Fruit fly (Drosophila melanogaster) whole organism, pupa: Measurements from ENCODE around the gene CG31128.

ENCODE experiments used
- CG10348 ChIP-seq: fragments of 200-800 bp; sonication (Bioruptor generic); IDR thresholded peaks from 2 replicates; pipeline ENCODE4 v1.3.6; 2022; ENCODE audit warnings: missing biosample characterization, missing genetic modification characterization
- CG12605 ChIP-seq: fragments of 200-800 bp; sonication (Bioruptor generic); IDR thresholded peaks from 2 replicates; pipeline ENCODE4 v1.3.6; 2022; ENCODE audit warnings: missing biosample characterization, missing genetic modification characterization
- CG13204 ChIP-seq: fragments of 200-800 bp; sonication (Bioruptor generic); optimal IDR thresholded peaks from 2 replicates; lab custom pipeline; 2018; ENCODE audit warnings: missing biosample characterization, mild to moderate bottlenecking, missing genetic modification characterization, moderate library complexity
- CG14655 ChIP-seq: fragments of 200-800 bp; sonication (Bioruptor generic); optimal IDR thresholded peaks from 3 replicates; lab custom pipeline; 2017; ENCODE audit warnings: mild to moderate bottlenecking, missing biosample characterization, missing genetic modification reagents, missing genetic modification characterization
- CG15710 ChIP-seq: fragments of 200-800 bp; sonication (Bioruptor generic); optimal IDR thresholded peaks from 2 replicates; lab custom pipeline; 2018; ENCODE audit warnings: missing biosample characterization, mild to moderate bottlenecking, missing genetic modification characterization, moderate library complexity
- CG17806 ChIP-seq: fragments of 200-800 bp; sonication (Bioruptor generic); optimal IDR thresholded peaks from 2 replicates; lab custom pipeline; 2018; ENCODE audit warnings: missing biosample characterization, mild to moderate bottlenecking, missing genetic modification characterization, moderate library complexity
- CG32121 ChIP-seq: fragments of 200-800 bp; sonication (Bioruptor generic); IDR thresholded peaks from 2 replicates; pipeline ENCODE4 v1.3.6; 2022; ENCODE audit warnings: missing biosample characterization, missing genetic modification characterization
- CG34367 ChIP-seq: fragments of 200-800 bp; sonication (Bioruptor generic); optimal IDR thresholded peaks from 2 replicates; lab custom pipeline; 2018; ENCODE audit warnings: missing biosample characterization, mild to moderate bottlenecking, missing genetic modification characterization
- CG4496 ChIP-seq: fragments of 200-800 bp; sonication (Bioruptor generic); IDR thresholded peaks from 3 replicates; pipeline ENCODE4 v1.3.6; 2022; ENCODE audit warnings: missing biosample characterization, missing genetic modification characterization
- CG8159 ChIP-seq: fragments of 200-800 bp; sonication (Bioruptor generic); optimal IDR thresholded peaks from 3 replicates; lab custom pipeline; 2018; ENCODE audit warnings: missing biosample characterization, mild to moderate bottlenecking, missing genetic modification characterization, moderate library complexity
- CG8301 ChIP-seq: fragments of 200-800 bp; sonication (Bioruptor generic); optimal IDR thresholded peaks from 2 replicates; lab custom pipeline; 2018; ENCODE audit warnings: missing biosample characterization, mild to moderate bottlenecking, missing genetic modification characterization
- CG9948 ChIP-seq: fragments of 200-800 bp; sonication (Bioruptor generic); optimal IDR thresholded peaks from 2 replicates; lab custom pipeline; 2018; ENCODE audit warnings: missing biosample characterization, mild to moderate bottlenecking, missing genetic modification characterization, moderate library complexity
- D1 ChIP-seq: fragments of 200-800 bp; sonication (Bioruptor generic); optimal IDR thresholded peaks from 2 replicates; lab custom pipeline; 2018; ENCODE audit warnings: missing biosample characterization, mild to moderate bottlenecking, missing genetic modification characterization, moderate library complexity
- EcR ChIP-seq: fragments of 200-800 bp; sonication (Bioruptor generic); optimal IDR thresholded peaks from 3 replicates; lab custom pipeline; 2019; ENCODE audit warnings: missing biosample characterization, missing genetic modification characterization, mild to moderate bottlenecking, moderate library complexity, missing genetic modification reagents
- Ets98B ChIP-seq: fragments of 200-800 bp; sonication (Bioruptor generic); IDR thresholded peaks from 2 replicates; pipeline ENCODE4 v1.3.6; 2022; ENCODE audit warnings: missing biosample characterization, missing genetic modification characterization
- Pif1A ChIP-seq: fragments of 200-800 bp; sonication (Bioruptor generic); optimal IDR thresholded peaks from 3 replicates; lab custom pipeline; 2016; ENCODE audit warnings: missing biosample characterization, missing genetic modification characterization
- Pif1B ChIP-seq: fragments of 200-800 bp; sonication (Bioruptor generic); optimal IDR thresholded peaks from 3 replicates; lab custom pipeline; 2016; ENCODE audit warnings: missing biosample characterization, missing genetic modification characterization
- Snoo ChIP-seq: fragments of 200-800 bp; sonication (Bioruptor generic); optimal IDR thresholded peaks from 3 replicates; lab custom pipeline; 2017; ENCODE audit warnings: missing biosample characterization, mild to moderate bottlenecking, missing genetic modification characterization, inconsistent platforms
- fd96Ca ChIP-seq: fragments of 200-800 bp; sonication (Bioruptor generic); IDR thresholded peaks from 3 replicates; pipeline ENCODE4 v1.3.6; 2022; ENCODE audit warnings: missing biosample characterization, missing genetic modification characterization
- gl ChIP-seq: fragments of 200-800 bp; sonication (Bioruptor generic); optimal IDR thresholded peaks from 2 replicates; lab custom pipeline; 2018; ENCODE audit warnings: missing biosample characterization, mild to moderate bottlenecking, missing genetic modification characterization
- rn ChIP-seq: fragments of 200-800 bp; sonication (Bioruptor generic); IDR thresholded peaks from 2 replicates; pipeline ENCODE4 v1.3.6; 2022; ENCODE audit warnings: missing biosample characterization, missing genetic modification characterization

Gene CG31128

DNA sequence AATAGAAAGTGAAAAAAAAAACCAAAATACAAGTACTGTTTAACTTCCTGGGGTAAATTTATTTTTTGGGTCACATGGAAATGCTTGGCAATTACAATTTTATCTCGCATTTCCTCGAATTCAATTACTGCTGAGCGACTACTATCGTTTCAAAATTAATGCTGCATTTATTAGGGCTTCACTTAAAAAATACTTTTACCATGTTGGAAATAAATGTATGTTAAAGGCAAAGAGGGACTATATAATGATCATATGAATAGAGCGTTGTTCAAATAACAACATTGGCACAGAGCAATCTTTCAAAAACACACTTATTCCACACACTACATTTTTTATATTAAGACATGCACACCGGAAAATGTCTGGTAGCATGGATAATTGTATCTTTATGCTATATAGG lies at the start of gene CG31128:
Gene CG31128, plus strand, starts transcription at position 301 of the 400 bp plus-strand sequence.
- TF ChIP-seq rn (GFP tag; lab: Robert Waterston, UW) (no peak), gl (tag; lab: Kevin White, UChicago) (no peak), CG9948 (tag; lab: Kevin White, UChicago) (no peak)

dm6 chr3R:24457057-24457456 lies 12.1 kb upstream of the CG31128 start, which contains the start of gene nAChRalpha1:
Gene nAChRalpha1, minus strand, starts transcription at chr3R:24457157.
- TF ChIP-seq Snoo: no peak
- TF ChIP-seq Ets98B (GFP tag; lab: Robert Waterston, UW): peak; percentile 21; the same call in 1 of the 2 replicates

DNA sequence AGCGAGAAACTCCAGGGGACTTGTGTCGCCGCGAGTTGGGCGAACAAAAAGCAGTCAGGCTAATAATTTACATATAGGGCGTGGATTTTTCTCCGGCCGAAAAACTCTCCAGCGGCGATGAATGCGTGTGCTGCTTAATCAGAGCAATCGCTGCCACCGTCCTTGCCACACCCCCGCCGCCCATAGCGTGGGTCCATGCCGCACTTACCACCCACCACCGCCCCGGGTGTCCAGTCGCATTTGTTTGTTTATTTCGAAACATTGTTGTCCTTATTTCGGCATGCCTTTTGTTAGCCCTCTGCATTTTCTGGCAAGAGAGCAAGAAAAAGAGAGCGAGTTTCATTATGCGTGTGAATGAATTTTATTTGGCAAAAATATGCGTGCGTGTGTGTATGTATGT lies 11.3 kb upstream of the CG31128 start:
- TF ChIP-seq CG12605 (GFP tag; lab: Robert Waterston, UW): no peak
- TF ChIP-seq Ets98B (GFP tag; lab: Robert Waterston, UW): no peak
- TF ChIP-seq CG15710 (tag; lab: Kevin White, UChicago): no peak
- no peak for TF ChIP-seq Pif1A (GFP tag; lab: Kevin White, UChicago)
- no peak for TF ChIP-seq CG17806
- TF ChIP-seq fd96Ca (GFP tag; lab: Robert Waterston, UW): no peak
- no peak for TF ChIP-seq CG10348 (GFP tag; lab: Robert Waterston, UW)
- no peak for TF ChIP-seq CG8301
- TF ChIP-seq Snoo: no peak
- no peak for TF ChIP-seq rn (GFP tag; lab: Robert Waterston, UW)

DNA sequence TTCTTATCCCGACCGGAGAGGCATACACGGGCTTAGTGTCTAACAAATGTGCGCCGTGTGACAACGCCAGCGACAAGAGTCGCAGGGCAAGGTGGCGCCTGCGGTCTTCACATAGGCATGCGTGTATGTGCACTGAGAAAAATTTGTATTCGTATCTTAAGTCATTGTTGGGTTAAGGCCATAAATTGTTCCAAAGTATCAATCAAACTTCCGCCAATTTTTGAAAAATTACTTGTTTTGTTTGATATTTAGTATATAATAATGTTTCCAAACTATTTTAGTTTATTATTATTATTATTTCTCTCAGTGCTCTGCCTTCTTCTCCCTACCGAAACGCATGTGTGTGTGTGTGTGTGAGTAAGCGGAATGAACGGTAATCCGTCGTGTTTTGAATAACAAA lies 2.0 kb upstream of the CG31128 start:
- TF ChIP-seq gl (tag; lab: Kevin White, UChicago): no peak
- TF ChIP-seq CG8301: no peak
- TF ChIP-seq rn (GFP tag; lab: Robert Waterston, UW): no peak
- no peak for TF ChIP-seq CG9948 (tag; lab: Kevin White, UChicago)
- TF ChIP-seq CG12605 (GFP tag; lab: Robert Waterston, UW): no peak
- no peak for TF ChIP-seq CG13204 (GFP tag; lab: Kevin White, UChicago)
- TF ChIP-seq Pif1B (GFP tag; lab: Kevin White, UChicago): no peak
- TF ChIP-seq CG8159: no peak
- TF ChIP-seq CG34367 (tag; lab: Kevin White, UChicago): no peak
- no peak for TF ChIP-seq CG14655
- TF ChIP-seq CG32121 (GFP tag; lab: Robert Waterston, UW): no peak
- no peak for TF ChIP-seq D1 (tag; lab: Kevin White, UChicago)
- no peak for TF ChIP-seq CG10348 (GFP tag; lab: Robert Waterston, UW)
- TF ChIP-seq EcR (GFP tag; lab: Kevin White, UChicago): no peak
- TF ChIP-seq CG4496: no peak
- no peak for TF ChIP-seq CG17806
- no peak for TF ChIP-seq Snoo
- no peak for TF ChIP-seq Pif1A (GFP tag; lab: Kevin White, UChicago)
- TF ChIP-seq Ets98B (GFP tag; lab: Robert Waterston, UW): no peak

dm6 chr3R:24474760-24475159 lies 5.6 kb downstream of the CG31128 start:
- TF ChIP-seq Pif1A (GFP tag; lab: Kevin White, UChicago): no peak
- TF ChIP-seq CG12605 (GFP tag; lab: Robert Waterston, UW): no peak
- TF ChIP-seq CG9948 (tag; lab: Kevin White, UChicago): no peak
- no peak for TF ChIP-seq rn (GFP tag; lab: Robert Waterston, UW)
- TF ChIP-seq EcR (GFP tag; lab: Kevin White, UChicago): no peak
- TF ChIP-seq Snoo: no peak
- TF ChIP-seq CG10348 (GFP tag; lab: Robert Waterston, UW): no peak
- no peak for TF ChIP-seq CG8159
- TF ChIP-seq Ets98B (GFP tag; lab: Robert Waterston, UW): no peak

- TF ChIP-seq fd96Ca (GFP tag; lab: Robert Waterston, UW) (no peak), D1 (tag; lab: Kevin White, UChicago) (no peak), CG32121 (GFP tag; lab: Robert Waterston, UW) (no peak), CG12605 (GFP tag; lab: Robert Waterston, UW) (no peak), Pif1A (GFP tag; lab: Kevin White, UChicago) (no peak), CG9948 (tag; lab: Kevin White, UChicago) (no peak), CG10348 (GFP tag; lab: Robert Waterston, UW) (no peak), CG4496 (no peak), CG34367 (tag; lab: Kevin White, UChicago) (no peak), EcR (GFP tag; lab: Kevin White, UChicago) (no peak)
Observed at dm6 chr3R:24481040-24481439, 11.8 kb downstream of the CG31128 start.

- TF ChIP-seq Pif1B (GFP tag; lab: Kevin White, UChicago): no peak
- TF ChIP-seq fd96Ca (GFP tag; lab: Robert Waterston, UW): 0 out of 3 replicates have a peak, but pooled peaks have one; percentile 7
Observed at dm6 chr3R:24484990-24485478, 15.8 kb downstream of the CG31128 start, which contains the start of gene nAChRalpha2. Gene nAChRalpha2, plus strand, starts transcription at chr3R:24485428.
